Worm (Caenorhabditis elegans) whole organism, L3 larva: Measurements from ENCODE around the gene Y113G7A.13.

ENCODE experiments used
- R02D3.7 ChIP-seq: fragments of 150-350 bp; optimal IDR thresholded peaks from 2 replicates; lab custom pipeline; 2014; ENCODE audit warnings: missing biosample characterization, missing genetic modification characterization
- ceh-16 ChIP-seq: sonication (generic microtip); optimal IDR thresholded peaks from 2 replicates; lab custom pipeline; 2017; ENCODE audit warnings: missing biosample characterization, missing genetic modification characterization
- ceh-28 ChIP-seq: fragments of 150-350 bp; optimal IDR thresholded peaks from 2 replicates; lab custom pipeline; 2014; ENCODE audit warnings: missing biosample characterization, missing genetic modification reagents, missing genetic modification characterization
- ceh-82 ChIP-seq: fragments of 150-350 bp; optimal IDR thresholded peaks from 2 replicates; lab custom pipeline; 2014; ENCODE audit warnings: missing biosample characterization, missing genetic modification characterization
- egl-27 ChIP-seq: sonication (generic microtip); optimal IDR thresholded peaks from 4 replicates; lab custom pipeline; 2017; ENCODE audit warnings: missing biosample characterization, missing genetic modification reagents, missing genetic modification characterization
- egl-5 ChIP-seq: fragments of 150-350 bp; optimal IDR thresholded peaks from 2 replicates; lab custom pipeline; 2017; ENCODE audit warnings: missing biosample characterization, missing genetic modification reagents, missing genetic modification characterization, inconsistent platforms
- elt-1 ChIP-seq: fragments of 150-350 bp; optimal IDR thresholded peaks from 2 replicates; lab custom pipeline; 2014; ENCODE audit warnings: missing biosample characterization, missing genetic modification characterization
- elt-2 ChIP-seq: sonication (generic microtip); optimal IDR thresholded peaks from 2 replicates; lab custom pipeline; 2016; ENCODE audit warnings: missing genetic modification reagents, mild to moderate bottlenecking, missing genetic modification characterization, missing compliant biosample characterization
- eor-1 ChIP-seq, 2 experiments: fragments of 150-350 bp; optimal IDR thresholded peaks; 2 replicates each; lab custom pipeline; 2014 to 2018; ENCODE audit warnings: missing biosample characterization in 2 of 2, missing genetic modification characterization in 2 of 2
- fkh-10 ChIP-seq: sonication (generic microtip); optimal IDR thresholded peaks from 2 replicates; lab custom pipeline; 2017; ENCODE audit warnings: missing biosample characterization, missing genetic modification reagents, missing genetic modification characterization
- fkh-2 ChIP-seq: fragments of 150-350 bp; optimal IDR thresholded peaks from 2 replicates; lab custom pipeline; 2014; ENCODE audit warnings: missing biosample characterization, missing genetic modification reagents, missing genetic modification characterization
- jun-1 ChIP-seq: fragments of 150-350 bp; optimal IDR thresholded peaks from 2 replicates; lab custom pipeline; 2014; ENCODE audit warnings: missing biosample characterization, missing genetic modification reagents, missing genetic modification characterization
- lin-39 ChIP-seq: fragments of 150-350 bp; optimal IDR thresholded peaks from 2 replicates; lab custom pipeline; 2018; ENCODE audit warnings: missing biosample characterization, missing genetic modification reagents, missing genetic modification characterization
- lsy-12 ChIP-seq: sonication (generic microtip); optimal IDR thresholded peaks from 2 replicates; lab custom pipeline; 2016; ENCODE audit warnings: mild to moderate bottlenecking, missing genetic modification characterization, missing compliant biosample characterization
- mml-1 ChIP-seq: fragments of 150-350 bp; sonication (generic microtip); optimal IDR thresholded peaks from 3 replicates; lab custom pipeline; 2014; ENCODE audit warnings: missing biosample characterization, missing genetic modification characterization
- nfya-1 ChIP-seq: sonication (generic microtip); optimal IDR thresholded peaks from 2 replicates; lab custom pipeline; 2017; ENCODE audit warnings: missing genetic modification characterization, mild to moderate bottlenecking, missing compliant biosample characterization, antibody characterized with exemption, moderate library complexity; ENCODE audit not compliant: insufficient read depth
- nhr-12 ChIP-seq: fragments of 150-350 bp; optimal IDR thresholded peaks from 2 replicates; lab custom pipeline; 2014; ENCODE audit warnings: missing biosample characterization, missing genetic modification characterization
- nhr-237 ChIP-seq: fragments of 150-350 bp; optimal IDR thresholded peaks from 2 replicates; lab custom pipeline; 2014; ENCODE audit warnings: missing biosample characterization, missing genetic modification characterization
- nhr-28 ChIP-seq: fragments of 150-350 bp; optimal IDR thresholded peaks from 2 replicates; lab custom pipeline; 2014; ENCODE audit warnings: missing biosample characterization, missing genetic modification characterization
- nhr-43 ChIP-seq: sonication (generic microtip); optimal IDR thresholded peaks from 2 replicates; lab custom pipeline; 2016; ENCODE audit warnings: mild to moderate bottlenecking, missing genetic modification characterization, missing compliant biosample characterization; ENCODE audit not compliant: poor library complexity, severe bottlenecking
- nhr-76 ChIP-seq: fragments of 150-350 bp; sonication (generic microtip); optimal IDR thresholded peaks from 5 replicates; lab custom pipeline; 2014; ENCODE audit warnings: missing biosample characterization, missing genetic modification characterization
- nhr-77 ChIP-seq: fragments of 150-350 bp; optimal IDR thresholded peaks from 2 replicates; lab custom pipeline; 2014; ENCODE audit warnings: missing biosample characterization, missing genetic modification characterization
- pqm-1 ChIP-seq: fragments of 150-350 bp; optimal IDR thresholded peaks from 2 replicates; lab custom pipeline; 2017; ENCODE audit warnings: missing biosample characterization, missing genetic modification characterization, inconsistent platforms
- skn-1 ChIP-seq: fragments of 150-350 bp; optimal IDR thresholded peaks from 2 replicates; lab custom pipeline; 2014; ENCODE audit warnings: missing biosample characterization, missing genetic modification characterization
- tbx-2 ChIP-seq: sonication (generic microtip); optimal IDR thresholded peaks from 2 replicates; lab custom pipeline; 2016; ENCODE audit warnings: mild to moderate bottlenecking, missing genetic modification characterization, missing compliant biosample characterization
- unc-62 ChIP-seq: fragments of 150-350 bp; sonication (generic microtip); optimal IDR thresholded peaks from 4 replicates; lab custom pipeline; 2014; ENCODE audit warnings: missing biosample characterization, missing genetic modification reagents, missing genetic modification characterization
- ztf-11 ChIP-seq: fragments of 150-350 bp; optimal IDR thresholded peaks from 2 replicates; lab custom pipeline; 2014; ENCODE audit warnings: missing biosample characterization, missing genetic modification characterization

Gene Y113G7A.13

ce11 chrV:20164059-20164892 is 16.3 kb downstream of the Y113G7A.13 start, which contains the start of gene F19B2.5 (continued):
- no peak for TF ChIP-seq nhr-43 (tag; lab: Kevin White, UChicago)
- TF ChIP-seq R02D3.7 (tag; lab: Kevin White, UChicago) = no peak
- no peak for TF ChIP-seq ceh-28 (tag; lab: Kevin White, UChicago)
- no peak for TF ChIP-seq nhr-76 (tag; lab: Kevin White, UChicago)
- TF ChIP-seq pqm-1 = peak; percentile 73
- no peak for TF ChIP-seq tbx-2
- TF ChIP-seq nhr-28 (tag; lab: Kevin White, UChicago) = no peak
- no peak for TF ChIP-seq unc-62
- TF ChIP-seq ceh-82 = no peak
- TF ChIP-seq skn-1 (tag; lab: Kevin White, UChicago) = no peak
- TF ChIP-seq fkh-10 (GFP tag; lab: Kevin White, UChicago) = no peak
- TF ChIP-seq, all 47 proteins: peak for 8

DNA sequence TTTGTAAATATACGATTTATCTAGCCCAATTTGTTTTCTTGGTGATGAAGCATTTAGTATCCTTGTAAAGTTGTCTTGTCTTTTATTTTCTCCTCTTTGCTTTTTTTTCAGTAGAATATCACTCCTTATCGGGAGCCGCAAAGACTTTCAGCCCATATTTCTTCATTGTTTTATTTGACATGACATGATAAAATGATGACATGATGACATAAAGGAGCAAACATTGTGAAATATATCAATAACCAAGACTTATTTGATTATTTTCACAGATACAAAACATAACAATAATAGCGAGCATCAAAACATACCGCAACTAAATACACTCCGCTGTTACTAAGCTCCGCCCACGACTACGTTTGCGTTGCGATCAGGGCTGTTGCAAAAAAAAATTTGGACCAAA is 17.8 kb downstream of the Y113G7A.13 start:
- TF ChIP-seq nhr-77 (tag; lab: Kevin White, UChicago) = no peak
- peak; percentile 71 for TF ChIP-seq elt-2 (tag; lab: Kevin White, UChicago)
- no peak for TF ChIP-seq ceh-16 (tag; lab: Kevin White, UChicago)
- peak; percentile 90 for TF ChIP-seq skn-1 (tag; lab: Kevin White, UChicago)

DNA sequence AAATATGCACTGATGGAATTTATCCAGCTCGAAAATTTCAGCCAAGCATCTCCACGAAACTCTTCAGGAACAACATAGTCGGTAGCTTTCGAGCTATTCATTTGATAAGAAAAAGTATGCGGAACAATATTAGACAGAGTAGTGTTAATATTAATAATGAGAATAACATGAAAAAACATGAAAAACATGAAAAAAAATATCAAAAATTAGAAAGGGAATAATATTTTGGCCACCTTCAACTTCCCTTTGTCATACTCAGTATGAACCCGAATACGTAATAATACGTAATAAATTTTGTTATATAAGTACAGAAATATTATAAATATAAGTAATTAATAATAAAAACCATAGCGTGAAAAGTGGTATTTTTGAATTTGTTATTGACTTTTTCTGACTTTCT is 23.9 kb downstream of the Y113G7A.13 start, which contains the start of gene srw-39:
Gene srw-39 (minus strand): TSS at position 101 of the 400 bp plus-strand sequence.
- TF ChIP-seq nhr-237 (tag; lab: Kevin White, UChicago) (no peak), ztf-11 (no peak), R02D3.7 (tag; lab: Kevin White, UChicago) (no peak), nfya-1 (no peak), ceh-82 (no peak), lsy-12 (no peak), jun-1 (tag; lab: Kevin White, UChicago) (no peak), mml-1 (no peak), fkh-2 (tag; lab: Kevin White, UChicago) (no peak), unc-62 (no peak), elt-1 (tag; lab: Kevin White, UChicago) (no peak), egl-27 (no peak), ceh-16 (tag; lab: Kevin White, UChicago) (no peak), lin-39 (tag; lab: Kevin White, UChicago) (no peak)

ce11 chrV:20182311-20182710 is 34.3 kb downstream of the Y113G7A.13 start:
- no peak for TF ChIP-seq egl-27

DNA sequence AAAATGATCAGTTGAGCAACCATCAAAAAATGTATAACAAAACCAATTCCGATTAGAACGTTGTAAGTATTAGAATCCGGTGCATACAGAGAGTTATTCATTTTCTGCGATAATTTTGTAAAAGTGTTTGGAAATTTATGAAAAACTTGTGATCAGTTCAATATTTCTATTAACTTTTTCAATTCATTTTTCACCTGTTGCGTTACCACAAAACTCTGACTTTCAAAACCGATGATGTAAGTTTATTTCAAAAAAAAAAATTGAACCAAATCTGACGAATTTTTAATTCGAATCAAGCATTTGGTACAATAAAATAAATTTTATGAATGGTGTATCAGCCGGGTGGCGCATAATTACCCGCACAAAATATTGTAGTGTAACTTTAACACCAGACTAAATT is 38.6 kb downstream of the Y113G7A.13 start, which contains the start of gene srz-16:
Gene srz-16 (minus strand): TSS at position 101 of the 400 bp plus-strand sequence.
- TF ChIP-seq ceh-28 (tag; lab: Kevin White, UChicago) = no peak
- no peak for TF ChIP-seq nfya-1
- no peak for TF ChIP-seq eor-1 (tag; optimal IDR thresholded peaks at IDR 0.05; lab: Kevin White, UChicago)

- TF ChIP-seq nhr-12 (tag; lab: Kevin White, UChicago) (no peak), mml-1 (no peak), nhr-43 (tag; lab: Kevin White, UChicago) (no peak), lsy-12 (no peak), nhr-77 (tag; lab: Kevin White, UChicago) (no peak), unc-62 (no peak), fkh-2 (tag; lab: Kevin White, UChicago) (no peak), skn-1 (tag; lab: Kevin White, UChicago) (no peak), egl-5 (tag; lab: Kevin White, UChicago) (no peak)
These were observed 40.8 kb downstream of the Y113G7A.13 start, which contains the start of gene fbxa-116 for ce11 chrV:20188790-20189189. Gene fbxa-116 (minus strand): TSS chrV:20188890.
